Worm (Caenorhabditis elegans): Measurements from ENCODE around the gene mps-4.

Gene mps-4

DNA sequence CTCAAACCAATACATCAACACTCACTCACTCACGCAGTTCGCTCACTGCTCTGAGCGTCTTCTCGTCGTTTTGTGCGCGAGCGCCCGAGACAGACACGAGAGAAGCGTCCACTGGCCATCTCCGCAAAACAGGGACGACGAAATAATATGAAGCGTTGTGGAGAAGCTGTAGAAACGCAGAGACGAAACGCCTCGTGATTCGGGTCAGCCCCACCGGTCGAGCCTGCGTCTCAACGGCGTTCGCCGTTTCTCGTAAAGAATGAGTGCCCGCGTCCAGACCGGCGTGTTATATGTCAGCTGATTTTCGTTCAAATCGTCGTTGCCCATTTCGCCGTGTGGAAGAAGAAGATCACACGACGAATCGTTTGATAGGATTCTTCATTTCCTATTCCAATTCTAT is 44.1 kb downstream of the mps-4 start, which contains the start of gene fbxl-1 (continued):
- peak; percentile 80 for TF ChIP-seq dsc-1 (tag; optimal IDR thresholded peaks at IDR 0.05)
- TF ChIP-seq unc-86 (tag; optimal IDR thresholded peaks at IDR 0.05), result peak; percentile 96
- TF ChIP-seq efl-1 (optimal IDR thresholded peaks at IDR 0.05), result peak; percentile 68 to 70
- peak; percentile 48 to 97 for TF ChIP-seq efl-1 (GFP tag; optimal IDR thresholded peaks at IDR 0.05 in 1 of 2)
- peak; percentile 47 for TF ChIP-seq jun-1 (tag; optimal IDR thresholded peaks at IDR 0.05)
- TF ChIP-seq rnt-1 (tag; optimal IDR thresholded peaks at IDR 0.05), result peak; percentile 82
- TF ChIP-seq nhr-11 (tag; optimal IDR thresholded peaks at IDR 0.05), result no peak
- peak; percentile 94 for TF ChIP-seq nhr-71 (tag; optimal IDR thresholded peaks at IDR 0.05)
- no peak for TF ChIP-seq hpl-2 (GFP tag; optimal IDR thresholded peaks at IDR 0.05)
- TF ChIP-seq snpc-4 (tag; optimal IDR thresholded peaks at IDR 0.05), result peak; percentile 6
- no peak for TF ChIP-seq efl-3 (GFP tag; optimal IDR thresholded peaks at IDR 0.05)
- TF ChIP-seq mep-1 (tag; optimal IDR thresholded peaks at IDR 0.05), result peak; percentile 51
- no peak for TF ChIP-seq nhr-76 (tag; optimal IDR thresholded peaks at IDR 0.05)
- no peak for TF ChIP-seq ets-5 (GFP tag; IDR thresholded peaks at IDR 0.05)
- TF ChIP-seq vab-15 (tag; optimal IDR thresholded peaks at IDR 0.05), result no peak
- TF ChIP-seq pax-3 (tag; optimal IDR thresholded peaks at IDR 0.05), result peak; percentile 64
- TF ChIP-seq skn-1 (tag; optimal IDR thresholded peaks at IDR 0.05), result peak; percentile 65
- peak; percentile 71 for TF ChIP-seq nhr-19 (GFP tag; conservative IDR thresholded peaks at IDR 0.05)
- peak; percentile 99 for TF ChIP-seq lin-14 (GFP tag; optimal IDR thresholded peaks at IDR 0.05)
- TF ChIP-seq snu-23 (GFP tag; optimal IDR thresholded peaks at IDR 0.05), result peak; percentile 87
- TF ChIP-seq mdl-1 (tag; optimal IDR thresholded peaks at IDR 0.05), result peak in 1 of 2 experiments; percentile 93
- peak; percentile 25 to 70 (median 47) for TF ChIP-seq ceh-82 (tag; optimal IDR thresholded peaks at IDR 0.05)
- TF ChIP-seq fkh-4 (tag; optimal IDR thresholded peaks at IDR 0.05; ENCODE audit: borderline replicate concordance), result no peak
- TF ChIP-seq hlh-17 (GFP tag; optimal IDR thresholded peaks at IDR 0.05; ENCODE audit: borderline replicate concordance), result no peak
- no peak for TF ChIP-seq ces-1 (GFP tag; optimal IDR thresholded peaks at IDR 0.05)
- peak; percentile 96 for TF ChIP-seq fkh-8 (tag; optimal IDR thresholded peaks at IDR 0.05)
- peak; percentile 9 for TF ChIP-seq zip-4 (GFP tag; optimal IDR thresholded peaks at IDR 0.05)
- TF ChIP-seq ceh-63 (GFP tag; optimal IDR thresholded peaks at IDR 0.05), result peak; percentile 13
- TF ChIP-seq sox-4 (tag; optimal IDR thresholded peaks at IDR 0.05), result peak; percentile 73
- TF ChIP-seq ceh-90 (tag; optimal IDR thresholded peaks at IDR 0.05), result no peak
- TF ChIP-seq lir-3 (tag; optimal IDR thresholded peaks at IDR 0.05; ENCODE audit: poor library complexity), result peak; percentile 56

DNA sequence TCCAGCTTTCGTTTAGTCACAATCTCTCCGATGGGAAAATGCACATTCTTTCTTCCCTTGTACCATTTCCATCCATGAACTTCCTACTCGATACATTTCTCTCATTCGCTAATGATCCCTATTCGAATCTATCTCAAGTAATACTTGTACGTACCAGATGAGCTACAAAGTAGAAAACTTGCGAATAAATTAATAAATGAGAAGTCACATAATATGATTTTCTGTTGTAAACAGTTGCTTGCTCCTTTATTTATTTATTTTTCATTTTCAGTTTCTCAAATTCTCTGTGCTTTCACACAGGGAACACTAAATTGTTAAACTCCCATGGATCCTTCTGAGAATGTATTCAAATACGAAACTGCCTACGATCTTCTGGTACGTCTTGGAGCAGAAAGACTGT is 45.4 kb downstream of the mps-4 start, which contains the start of gene rfs-1:
Gene rfs-1 (plus strand): TSS at position 301 of the 400 bp plus-strand sequence.
- TF ChIP-seq dsc-1 (tag; optimal IDR thresholded peaks at IDR 0.05) (no peak), nhr-28 (tag; optimal IDR thresholded peaks at IDR 0.05) (no peak), irx-1 (tag; optimal IDR thresholded peaks at IDR 0.05) (no peak), fos-1 (tag; optimal IDR thresholded peaks at IDR 0.05) (no peak), xbp-1 (tag; optimal IDR thresholded peaks at IDR 0.05) (no peak), fkh-4 (tag; optimal IDR thresholded peaks at IDR 0.05; ENCODE audit: borderline replicate concordance) (no peak), unc-86 (tag; optimal IDR thresholded peaks at IDR 0.05) (no peak), mab-9 (GFP tag; IDR thresholded peaks at IDR 0.05) (no peak), fkh-8 (tag; optimal IDR thresholded peaks at IDR 0.05) (no peak), lin-14 (GFP tag; optimal IDR thresholded peaks at IDR 0.05) (no peak), vab-15 (tag; optimal IDR thresholded peaks at IDR 0.05) (no peak)

DNA sequence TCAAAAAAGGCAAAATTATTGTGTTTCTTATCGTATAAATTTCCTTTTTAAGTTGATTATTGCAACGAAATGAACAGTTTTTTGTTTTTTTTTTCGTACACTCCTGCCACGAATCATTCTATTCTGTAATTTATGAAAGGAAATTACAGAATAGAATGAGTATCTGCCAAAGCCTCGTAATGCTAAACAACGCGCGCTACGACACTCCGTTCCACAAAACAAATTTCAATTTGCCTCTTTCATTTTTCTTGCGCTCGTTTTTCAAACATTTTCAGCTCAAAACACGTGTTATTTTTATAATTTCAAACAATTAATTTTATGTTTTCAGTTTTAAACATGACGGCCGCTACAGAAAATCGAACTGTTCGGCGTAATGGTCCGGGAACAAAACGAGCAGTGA is 46.8 kb downstream of the mps-4 start, which contains the start of gene mob-4:
Gene mob-4 (plus strand): TSS at position 329 of the 400 bp plus-strand sequence.
- TF ChIP-seq ceh-8 (GFP tag; optimal IDR thresholded peaks at IDR 0.05) (no peak), mep-1 (tag; optimal IDR thresholded peaks at IDR 0.05) (no peak), efl-1 (optimal IDR thresholded peaks at IDR 0.05) (peak in 1 of 2 experiments; percentile 17), efl-1 (GFP tag; optimal IDR thresholded peaks at IDR 0.05 in 1 of 2) (peak; percentile 25 to 62), hlh-17 (GFP tag; optimal IDR thresholded peaks at IDR 0.05; ENCODE audit: borderline replicate concordance) (no peak), lsy-2 (tag; optimal IDR thresholded peaks at IDR 0.05) (peak in 1 of 2 experiments; percentile 26), ztf-4 (tag; optimal IDR thresholded peaks at IDR 0.05) (no peak), lin-14 (GFP tag; optimal IDR thresholded peaks at IDR 0.05) (no peak), rnt-1 (tag; optimal IDR thresholded peaks at IDR 0.05) (no peak), hlh-4 (tag; optimal IDR thresholded peaks at IDR 0.05) (no peak), sox-4 (tag; optimal IDR thresholded peaks at IDR 0.05) (no peak), nhr-12 (tag; optimal IDR thresholded peaks at IDR 0.05) (no peak), tbx-2 (tag; optimal IDR thresholded peaks at IDR 0.05) (no peak), unc-86 (tag; optimal IDR thresholded peaks at IDR 0.05) (no peak), pax-3 (tag; optimal IDR thresholded peaks at IDR 0.05) (no peak), dpl-1 (GFP tag; optimal IDR thresholded peaks at IDR 0.05) (peak in 1 of 3 experiments; percentile 33), snu-23 (GFP tag; optimal IDR thresholded peaks at IDR 0.05) (peak; percentile 6)

All from whole organism, L1 larva.